Fruit fly (Drosophila melanogaster) whole organism, pupa: ENCODE measurements around the gene GstZ1.

Source experiments
- CG10348 ChIP-seq: fragments of 200-800 bp; sonication (Bioruptor generic); IDR thresholded peaks from 2 replicates; pipeline ENCODE4 v1.3.6; 2022; ENCODE audit warnings: missing biosample characterization, missing genetic modification characterization
- CG12605 ChIP-seq: fragments of 200-800 bp; sonication (Bioruptor generic); IDR thresholded peaks from 2 replicates; pipeline ENCODE4 v1.3.6; 2022; ENCODE audit warnings: missing biosample characterization, missing genetic modification characterization
- CG13204 ChIP-seq: fragments of 200-800 bp; sonication (Bioruptor generic); optimal IDR thresholded peaks from 2 replicates; lab custom pipeline; 2018; ENCODE audit warnings: missing biosample characterization, mild to moderate bottlenecking, missing genetic modification characterization, moderate library complexity
- CG14655 ChIP-seq: fragments of 200-800 bp; sonication (Bioruptor generic); optimal IDR thresholded peaks from 3 replicates; lab custom pipeline; 2017; ENCODE audit warnings: mild to moderate bottlenecking, missing biosample characterization, missing genetic modification reagents, missing genetic modification characterization
- CG15710 ChIP-seq: fragments of 200-800 bp; sonication (Bioruptor generic); optimal IDR thresholded peaks from 2 replicates; lab custom pipeline; 2018; ENCODE audit warnings: missing biosample characterization, mild to moderate bottlenecking, missing genetic modification characterization, moderate library complexity
- CG17806 ChIP-seq: fragments of 200-800 bp; sonication (Bioruptor generic); optimal IDR thresholded peaks from 2 replicates; lab custom pipeline; 2018; ENCODE audit warnings: missing biosample characterization, mild to moderate bottlenecking, missing genetic modification characterization, moderate library complexity
- CG32121 ChIP-seq: fragments of 200-800 bp; sonication (Bioruptor generic); IDR thresholded peaks from 2 replicates; pipeline ENCODE4 v1.3.6; 2022; ENCODE audit warnings: missing biosample characterization, missing genetic modification characterization
- CG34367 ChIP-seq: fragments of 200-800 bp; sonication (Bioruptor generic); optimal IDR thresholded peaks from 2 replicates; lab custom pipeline; 2018; ENCODE audit warnings: missing biosample characterization, mild to moderate bottlenecking, missing genetic modification characterization
- CG4496 ChIP-seq: fragments of 200-800 bp; sonication (Bioruptor generic); IDR thresholded peaks from 3 replicates; pipeline ENCODE4 v1.3.6; 2022; ENCODE audit warnings: missing biosample characterization, missing genetic modification characterization
- CG8159 ChIP-seq: fragments of 200-800 bp; sonication (Bioruptor generic); optimal IDR thresholded peaks from 3 replicates; lab custom pipeline; 2018; ENCODE audit warnings: missing biosample characterization, mild to moderate bottlenecking, missing genetic modification characterization, moderate library complexity
- CG8301 ChIP-seq: fragments of 200-800 bp; sonication (Bioruptor generic); optimal IDR thresholded peaks from 2 replicates; lab custom pipeline; 2018; ENCODE audit warnings: missing biosample characterization, mild to moderate bottlenecking, missing genetic modification characterization
- CG9948 ChIP-seq: fragments of 200-800 bp; sonication (Bioruptor generic); optimal IDR thresholded peaks from 2 replicates; lab custom pipeline; 2018; ENCODE audit warnings: missing biosample characterization, mild to moderate bottlenecking, missing genetic modification characterization, moderate library complexity
- D1 ChIP-seq: fragments of 200-800 bp; sonication (Bioruptor generic); optimal IDR thresholded peaks from 2 replicates; lab custom pipeline; 2018; ENCODE audit warnings: missing biosample characterization, mild to moderate bottlenecking, missing genetic modification characterization, moderate library complexity
- EcR ChIP-seq: fragments of 200-800 bp; sonication (Bioruptor generic); optimal IDR thresholded peaks from 3 replicates; lab custom pipeline; 2019; ENCODE audit warnings: missing biosample characterization, missing genetic modification characterization, mild to moderate bottlenecking, moderate library complexity, missing genetic modification reagents
- Ets98B ChIP-seq: fragments of 200-800 bp; sonication (Bioruptor generic); IDR thresholded peaks from 2 replicates; pipeline ENCODE4 v1.3.6; 2022; ENCODE audit warnings: missing biosample characterization, missing genetic modification characterization
- Pif1A ChIP-seq: fragments of 200-800 bp; sonication (Bioruptor generic); optimal IDR thresholded peaks from 3 replicates; lab custom pipeline; 2016; ENCODE audit warnings: missing biosample characterization, missing genetic modification characterization
- Pif1B ChIP-seq: fragments of 200-800 bp; sonication (Bioruptor generic); optimal IDR thresholded peaks from 3 replicates; lab custom pipeline; 2016; ENCODE audit warnings: missing biosample characterization, missing genetic modification characterization
- Snoo ChIP-seq: fragments of 200-800 bp; sonication (Bioruptor generic); optimal IDR thresholded peaks from 3 replicates; lab custom pipeline; 2017; ENCODE audit warnings: missing biosample characterization, mild to moderate bottlenecking, missing genetic modification characterization, inconsistent platforms
- fd96Ca ChIP-seq: fragments of 200-800 bp; sonication (Bioruptor generic); IDR thresholded peaks from 3 replicates; pipeline ENCODE4 v1.3.6; 2022; ENCODE audit warnings: missing biosample characterization, missing genetic modification characterization
- gl ChIP-seq: fragments of 200-800 bp; sonication (Bioruptor generic); optimal IDR thresholded peaks from 2 replicates; lab custom pipeline; 2018; ENCODE audit warnings: missing biosample characterization, mild to moderate bottlenecking, missing genetic modification characterization
- rn ChIP-seq: fragments of 200-800 bp; sonication (Bioruptor generic); IDR thresholded peaks from 2 replicates; pipeline ENCODE4 v1.3.6; 2022; ENCODE audit warnings: missing biosample characterization, missing genetic modification characterization

GstZ1 gene

DNA sequence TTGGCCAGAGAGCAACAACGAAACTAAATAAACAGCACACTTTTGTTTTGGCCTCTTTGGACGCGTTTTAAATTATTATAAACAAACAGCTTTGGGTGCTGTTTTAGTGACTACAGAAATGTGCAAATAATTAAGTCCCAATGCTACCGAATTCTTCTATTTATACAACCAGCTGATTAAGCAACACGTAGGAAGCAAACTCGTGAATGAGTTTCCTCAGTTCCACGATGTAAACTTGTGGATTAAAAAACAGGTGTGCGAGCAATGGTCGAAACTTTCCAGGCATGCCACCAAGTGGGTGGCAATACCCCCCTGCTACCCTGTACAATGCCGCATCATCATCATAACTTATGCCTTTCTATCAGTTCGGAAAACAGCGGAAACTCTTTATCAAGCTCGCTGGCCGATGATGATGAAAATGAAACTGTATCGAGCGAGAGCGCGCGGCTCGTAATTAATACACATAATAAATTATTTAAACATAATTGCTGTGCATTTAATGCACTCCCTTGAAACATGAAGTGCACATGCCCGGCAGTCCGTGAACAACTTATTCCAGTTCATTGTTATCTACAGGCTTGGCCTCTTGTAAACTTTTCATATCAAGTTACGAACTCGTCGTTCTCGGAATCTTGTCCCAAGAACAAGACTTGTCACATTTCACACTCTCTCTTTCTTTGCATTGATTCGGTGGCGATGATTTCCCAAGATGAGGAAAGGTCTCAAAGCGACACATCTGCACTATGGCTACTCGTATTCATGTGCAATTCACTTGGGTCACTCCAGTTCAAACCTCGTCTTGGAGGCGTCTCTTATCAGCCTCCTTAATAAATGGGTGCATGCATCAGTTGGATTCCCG is 44.1 kb upstream of the GstZ1 start:
- TF ChIP-seq D1 (tag; lab: Kevin White, UChicago) (no peak), CG32121 (GFP tag; lab: Robert Waterston, UW) (no peak), gl (tag; lab: Kevin White, UChicago) (no peak), CG15710 (tag; lab: Kevin White, UChicago) (no peak), CG4496 (0 out of 3 replicates have a peak, but pooled peaks have one; percentile 12), Pif1A (GFP tag; lab: Kevin White, UChicago) (no peak), CG12605 (GFP tag; lab: Robert Waterston, UW) (no peak), EcR (GFP tag; lab: Kevin White, UChicago) (peak; percentile 91)

DNA sequence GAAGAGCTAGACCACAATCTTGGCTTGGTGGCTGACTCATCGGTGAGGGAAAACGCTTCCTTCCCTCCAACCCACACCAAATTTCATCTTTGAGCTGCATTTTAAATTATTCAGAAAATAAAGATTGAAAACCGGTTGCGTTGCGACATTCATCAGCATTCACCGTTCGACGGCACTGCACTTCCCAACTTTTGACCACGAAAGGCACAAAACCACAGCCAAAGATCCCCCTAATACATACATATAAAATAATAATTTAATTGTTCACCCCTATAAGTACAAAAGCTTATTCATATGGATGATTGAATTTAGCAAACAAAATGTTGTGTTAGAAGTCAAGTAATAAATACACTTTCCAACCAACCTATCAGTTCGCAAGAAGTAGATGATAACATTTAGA is 42.9 kb upstream of the GstZ1 start:
- TF ChIP-seq CG34367 (no peak), Pif1A (GFP tag; lab: Kevin White, UChicago) (no peak), CG15710 (tag; lab: Kevin White, UChicago) (no peak), CG13204 (GFP tag; lab: Kevin White, UChicago) (no peak), Snoo (no peak), CG17806 (tag; lab: Kevin White, UChicago) (no peak), EcR (GFP tag; lab: Kevin White, UChicago) (no peak)

DNA sequence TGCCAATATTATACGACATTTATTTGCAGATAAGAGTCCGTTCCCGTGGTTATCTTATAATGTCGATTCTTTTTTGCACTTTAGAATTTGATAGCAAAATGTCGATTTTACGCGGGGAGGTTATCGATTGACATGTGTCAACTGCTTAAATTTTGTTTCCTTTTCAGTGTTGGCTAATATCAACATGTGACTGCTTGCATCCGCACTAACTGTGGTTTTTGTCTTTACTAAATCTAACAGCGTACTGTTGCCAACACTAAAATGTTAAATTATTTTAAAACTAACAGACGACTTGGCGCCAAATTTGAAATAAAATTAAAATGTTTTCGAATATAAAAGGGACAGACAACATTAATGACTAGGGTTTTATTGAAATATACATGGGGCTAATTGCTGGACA is 40.4 kb upstream of the GstZ1 start:
- TF ChIP-seq CG4496: 0 out of 3 replicates have a peak, but pooled peaks have one; percentile 8
- no peak for TF ChIP-seq D1 (tag; lab: Kevin White, UChicago)
- peak; percentile 48 for TF ChIP-seq Snoo
- peak; percentile 50 for TF ChIP-seq Ets98B
- TF ChIP-seq fd96Ca: no peak
- no peak for TF ChIP-seq CG10348 (GFP tag; lab: Robert Waterston, UW)
- TF ChIP-seq CG9948 (tag; lab: Kevin White, UChicago): no peak
- TF ChIP-seq CG15710 (tag; lab: Kevin White, UChicago): peak; percentile 18

DNA sequence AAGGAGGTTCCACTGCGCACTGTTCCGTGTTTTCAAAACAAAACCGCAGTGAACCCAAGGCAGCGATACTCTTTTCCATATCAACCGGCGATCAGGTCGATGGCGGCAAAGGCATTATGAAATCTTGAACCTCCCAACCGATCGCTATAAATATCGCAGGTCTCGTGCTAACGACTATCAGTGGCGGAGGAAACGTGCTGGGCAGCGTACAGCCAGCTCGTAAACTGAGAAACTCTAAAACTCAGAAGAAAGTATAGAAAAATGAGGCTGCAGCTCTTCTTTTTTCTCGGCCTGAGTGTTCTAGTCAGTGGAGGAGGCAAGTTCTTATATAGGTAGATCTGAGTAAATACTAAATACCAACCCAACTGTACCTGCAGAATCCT is 38.3 kb upstream of the GstZ1 start, which contains the start of gene phu:
TSS of gene phu (plus strand) at position 175 of the 383 bp plus-strand sequence.
- TF ChIP-seq EcR (GFP tag; lab: Kevin White, UChicago): no peak
- no peak for TF ChIP-seq Snoo
- TF ChIP-seq CG10348 (GFP tag; lab: Robert Waterston, UW): no peak
- TF ChIP-seq gl (tag; lab: Kevin White, UChicago): no peak
- no peak for TF ChIP-seq fd96Ca
- no peak for TF ChIP-seq Ets98B
- TF ChIP-seq CG4496: no peak
- TF ChIP-seq Pif1A (GFP tag; lab: Kevin White, UChicago): no peak
- TF ChIP-seq CG32121 (GFP tag; lab: Robert Waterston, UW): no peak
- no peak for TF ChIP-seq CG13204 (GFP tag; lab: Kevin White, UChicago)
- TF ChIP-seq CG15710 (tag; lab: Kevin White, UChicago): no peak

DNA sequence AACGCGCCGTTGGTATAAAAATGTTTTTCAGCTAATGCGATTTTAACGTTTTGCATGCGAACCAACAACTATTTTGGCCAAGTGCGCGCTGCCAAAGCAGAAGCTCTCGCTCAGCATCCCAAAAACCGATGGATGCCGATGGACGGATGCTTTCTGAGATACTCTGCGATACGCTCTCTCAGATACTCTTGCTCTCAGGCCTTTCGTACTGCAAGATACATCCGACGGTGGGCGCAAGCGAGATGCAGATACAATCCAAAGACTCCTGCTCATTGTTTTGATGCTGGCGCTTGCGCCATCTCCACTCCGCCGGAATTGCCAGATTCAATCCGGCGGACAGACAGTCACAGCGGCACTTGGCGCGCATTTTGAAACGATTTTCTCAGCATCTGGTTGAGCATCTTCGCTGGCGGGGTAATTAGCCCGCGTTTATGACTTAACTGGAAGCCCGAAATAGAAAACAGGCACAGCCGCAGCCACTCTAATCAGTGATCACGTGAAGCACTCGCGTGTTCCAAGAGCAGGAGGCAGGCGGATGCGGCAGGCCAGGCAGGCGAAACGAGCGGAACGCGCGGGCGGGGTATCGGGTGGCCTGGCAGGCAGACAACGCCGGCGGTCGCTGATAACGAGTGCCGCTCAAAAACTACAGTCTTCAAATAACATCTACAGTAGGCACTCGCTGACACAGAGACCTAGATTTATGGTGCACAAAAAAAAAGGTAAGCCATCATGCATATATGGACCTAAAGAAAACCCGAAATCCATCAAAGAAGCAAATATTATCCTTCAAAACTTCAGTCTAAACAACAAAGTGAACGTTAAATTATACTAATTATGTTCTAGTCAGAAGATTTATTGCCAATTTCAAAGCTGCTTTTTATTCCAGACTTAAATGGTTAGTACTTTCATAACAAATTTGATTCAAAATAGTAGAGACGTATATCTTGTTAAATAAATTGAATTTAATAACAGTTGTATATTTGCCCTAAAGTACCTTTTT is 37.6 kb upstream of the GstZ1 start, which contains the start of gene CG16779:
TSS of gene CG16779 (minus strand) at position 51 of the 1,000 bp plus-strand sequence.
- TF ChIP-seq CG8159 (tag; lab: Kevin White, UChicago) (peak; percentile 50), CG9948 (tag; lab: Kevin White, UChicago) (peak; percentile 3), CG8301 (tag; lab: Kevin White, UChicago) (peak; percentile 22), Pif1B (no peak), rn (GFP tag; lab: Robert Waterston, UW) (no peak), CG34367 (peak; percentile 9), CG17806 (tag; lab: Kevin White, UChicago) (no peak), CG32121 (GFP tag; lab: Robert Waterston, UW) (no peak), CG13204 (GFP tag; lab: Kevin White, UChicago) (peak; percentile 19), CG14655 (GFP tag; lab: Kevin White, UChicago) (peak; percentile 53), CG15710 (tag; lab: Kevin White, UChicago) (peak; percentile 34)

DNA sequence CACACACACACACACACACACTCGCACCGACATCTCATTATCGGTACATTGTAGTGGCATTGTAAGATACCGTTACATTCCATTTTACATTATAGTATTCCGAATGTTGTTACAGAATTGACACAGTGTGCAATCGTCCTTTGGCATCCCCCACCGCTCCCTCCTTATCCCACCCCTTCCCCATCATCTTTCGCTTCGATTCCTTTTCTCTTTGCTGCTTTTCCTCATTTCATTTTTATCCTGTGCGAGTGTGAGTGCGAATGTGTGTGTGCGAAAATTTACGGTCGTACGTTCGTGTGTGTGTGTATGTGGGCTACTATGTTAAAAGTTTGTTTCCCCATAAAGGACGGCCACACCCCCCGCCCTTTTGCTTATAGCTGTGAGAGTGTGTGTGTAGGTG is 35.8 kb upstream of the GstZ1 start:
- TF ChIP-seq Pif1A (GFP tag; lab: Kevin White, UChicago) (no peak), CG34367 (no peak), CG9948 (tag; lab: Kevin White, UChicago) (no peak), CG14655 (GFP tag; lab: Kevin White, UChicago) (no peak), Pif1B (no peak), CG13204 (GFP tag; lab: Kevin White, UChicago) (no peak), EcR (GFP tag; lab: Kevin White, UChicago) (no peak), gl (tag; lab: Kevin White, UChicago) (no peak), CG10348 (GFP tag; lab: Robert Waterston, UW) (no peak), CG32121 (GFP tag; lab: Robert Waterston, UW) (no peak), D1 (tag; lab: Kevin White, UChicago) (no peak), CG4496 (no peak), CG8301 (tag; lab: Kevin White, UChicago) (no peak), CG15710 (tag; lab: Kevin White, UChicago) (no peak), Ets98B (no peak), Snoo (no peak), rn (GFP tag; lab: Robert Waterston, UW) (no peak)
